Worm (Caenorhabditis elegans) whole organism, L2 larva: ENCODE measurements around the gene flwr-1.
"Not testable (repeated sequence)": the region's sequence is repeated elsewhere in the genome, so short reads cannot be mapped to it uniquely, and the experiment has no call there.

Source experiments
- C34F6.9 ChIP-seq: fragments of 150-350 bp; optimal IDR thresholded peaks from 2 replicates; lab custom pipeline; 2014; ENCODE audit warnings: missing biosample characterization, missing genetic modification characterization
- F13H6.1 ChIP-seq: sonication (generic microtip); optimal IDR thresholded peaks from 2 replicates; lab custom pipeline; 2016; ENCODE audit warnings: missing genetic modification characterization, missing compliant biosample characterization
- R02D3.7 ChIP-seq: fragments of 150-350 bp; optimal IDR thresholded peaks from 2 replicates; lab custom pipeline; 2014; ENCODE audit warnings: missing biosample characterization, missing genetic modification characterization
- Y55F3AM.14 ChIP-seq: fragments of 200-800 bp; sonication (Bioruptor generic); optimal IDR thresholded peaks from 2 replicates; lab custom pipeline; 2018; ENCODE audit warnings: mild to moderate bottlenecking, missing genetic modification characterization, missing compliant biosample characterization
- ZK546.5 ChIP-seq: sonication (generic microtip); optimal IDR thresholded peaks from 2 replicates; lab custom pipeline; 2017; ENCODE audit warnings: missing biosample characterization, missing genetic modification characterization
- alr-1 ChIP-seq: fragments of 150-350 bp; optimal IDR thresholded peaks from 2 replicates; lab custom pipeline; 2014; ENCODE audit warnings: missing biosample characterization, missing genetic modification characterization
- ama-1 ChIP-seq: fragments of 150-350 bp; optimal IDR thresholded peaks from 2 replicates; lab custom pipeline; 2018; ENCODE audit warnings: inconsistent platforms
- ceh-16 ChIP-seq: fragments of 150-350 bp; optimal IDR thresholded peaks from 2 replicates; lab custom pipeline; 2014; ENCODE audit warnings: missing biosample characterization, missing genetic modification characterization
- ceh-82 ChIP-seq: fragments of 150-350 bp; optimal IDR thresholded peaks from 2 replicates; lab custom pipeline; 2014; ENCODE audit warnings: missing biosample characterization, missing genetic modification characterization
- dmd-4 ChIP-seq: sonication (generic microtip); optimal IDR thresholded peaks from 2 replicates; lab custom pipeline; 2017; ENCODE audit warnings: missing biosample characterization, missing genetic modification characterization
- egl-27 ChIP-seq: sonication (generic microtip); optimal IDR thresholded peaks from 3 replicates; lab custom pipeline; 2017; ENCODE audit warnings: missing biosample characterization, missing genetic modification reagents, missing genetic modification characterization
- elt-3 ChIP-seq: sonication (generic microtip); optimal IDR thresholded peaks from 2 replicates; lab custom pipeline; 2017; ENCODE audit warnings: missing biosample characterization, missing genetic modification characterization
- fos-1 ChIP-seq: fragments of 150-350 bp; optimal IDR thresholded peaks from 2 replicates; lab custom pipeline; 2014; ENCODE audit warnings: missing biosample characterization, missing genetic modification characterization
- gmeb-1 ChIP-seq: fragments of 150-350 bp; optimal IDR thresholded peaks from 2 replicates; lab custom pipeline; 2014; ENCODE audit warnings: missing biosample characterization, missing genetic modification characterization
- lin-11 ChIP-seq: fragments of 150-350 bp; sonication (generic microtip); optimal IDR thresholded peaks from 2 replicates; lab custom pipeline; 2014; ENCODE audit warnings: missing biosample characterization, missing genetic modification characterization, inconsistent platforms, mixed read lengths
- lin-39 ChIP-seq: fragments of 150-350 bp; optimal IDR thresholded peaks from 2 replicates; lab custom pipeline; 2014; ENCODE audit warnings: missing biosample characterization, missing genetic modification reagents, missing genetic modification characterization
- lsy-2 ChIP-seq, 2 experiments: fragments of 150-350 bp in 1 of 2; sonication (generic microtip) in 1 of 2; optimal IDR thresholded peaks; 2 replicates each; lab custom pipeline; 2014 to 2017; ENCODE audit warnings: missing biosample characterization in 2 of 2, missing genetic modification characterization in 2 of 2
- mab-5 ChIP-seq: fragments of 150-350 bp; optimal IDR thresholded peaks from 2 replicates; lab custom pipeline; 2014; ENCODE audit warnings: missing biosample characterization, missing genetic modification characterization
- mbf-1 ChIP-seq: sonication (generic microtip); optimal IDR thresholded peaks from 2 replicates; lab custom pipeline; 2017; ENCODE audit warnings: missing biosample characterization, missing genetic modification characterization
- mdl-1 ChIP-seq, 2 experiments: fragments of 150-350 bp in 1 of 2; sonication (generic microtip) in 1 of 2; optimal IDR thresholded peaks; 2 replicates each; lab custom pipeline; 2017; ENCODE audit warnings: missing biosample characterization in 2 of 2, missing genetic modification characterization in 2 of 2
- nhr-10 ChIP-seq: sonication (generic microtip); optimal IDR thresholded peaks from 2 replicates; lab custom pipeline; 2017; ENCODE audit warnings: missing biosample characterization, missing genetic modification characterization
- nhr-11 ChIP-seq: fragments of 150-350 bp; optimal IDR thresholded peaks from 2 replicates; lab custom pipeline; 2014; ENCODE audit warnings: missing biosample characterization, missing genetic modification characterization
- nhr-12 ChIP-seq: fragments of 150-350 bp; optimal IDR thresholded peaks from 2 replicates; lab custom pipeline; 2014; ENCODE audit warnings: missing biosample characterization, missing genetic modification characterization
- nhr-129 ChIP-seq: fragments of 150-350 bp; optimal IDR thresholded peaks from 2 replicates; lab custom pipeline; 2014; ENCODE audit warnings: missing biosample characterization, missing genetic modification characterization
- nhr-21 ChIP-seq: fragments of 150-350 bp; optimal IDR thresholded peaks from 2 replicates; lab custom pipeline; 2014; ENCODE audit warnings: missing biosample characterization, missing genetic modification characterization
- nhr-23 ChIP-seq: fragments of 150-350 bp; optimal IDR thresholded peaks from 2 replicates; lab custom pipeline; 2014; ENCODE audit warnings: missing biosample characterization, missing genetic modification reagents, missing genetic modification characterization
- nhr-237 ChIP-seq: fragments of 150-350 bp; optimal IDR thresholded peaks from 2 replicates; lab custom pipeline; 2014; ENCODE audit warnings: missing biosample characterization, missing genetic modification characterization
- nhr-25 ChIP-seq: fragments of 150-350 bp; sonication (generic microtip); optimal IDR thresholded peaks from 3 replicates; lab custom pipeline; 2014; ENCODE audit warnings: missing biosample characterization, missing genetic modification characterization
- nhr-6 ChIP-seq: fragments of 150-350 bp; optimal IDR thresholded peaks from 2 replicates; lab custom pipeline; 2014; ENCODE audit warnings: missing biosample characterization, missing genetic modification characterization
- nhr-77 ChIP-seq: fragments of 150-350 bp; optimal IDR thresholded peaks from 2 replicates; lab custom pipeline; 2014; ENCODE audit warnings: missing biosample characterization, missing genetic modification characterization
- sem-4 ChIP-seq: fragments of 150-350 bp; optimal IDR thresholded peaks from 2 replicates; lab custom pipeline; 2014; ENCODE audit warnings: missing biosample characterization, missing genetic modification reagents, missing genetic modification characterization
- skn-1 ChIP-seq: sonication (generic microtip); optimal IDR thresholded peaks from 2 replicates; lab custom pipeline; 2017; ENCODE audit warnings: missing biosample characterization, missing genetic modification characterization
- sma-3 ChIP-seq: sonication (generic microtip); optimal IDR thresholded peaks from 2 replicates; lab custom pipeline; 2016; ENCODE audit warnings: missing genetic modification reagents, missing genetic modification characterization, missing compliant biosample characterization
- snpc-4 ChIP-seq: fragments of 150-350 bp; optimal IDR thresholded peaks from 2 replicates; lab custom pipeline; 2014; ENCODE audit warnings: missing biosample characterization, missing genetic modification characterization
- unc-62 ChIP-seq: fragments of 150-350 bp; optimal IDR thresholded peaks from 2 replicates; lab custom pipeline; 2014; ENCODE audit warnings: missing biosample characterization, missing genetic modification reagents, missing genetic modification characterization
- zag-1 ChIP-seq: fragments of 150-350 bp; optimal IDR thresholded peaks from 2 replicates; lab custom pipeline; 2014; ENCODE audit warnings: missing biosample characterization, missing genetic modification characterization
- ztf-1 ChIP-seq: fragments of 200-800 bp; sonication (Bioruptor generic); conservative IDR thresholded peaks from 2 replicates; pipeline ENCODE4 v1.3.6; 2022; ENCODE audit warnings: missing genetic modification characterization, missing compliant biosample characterization
- ztf-11 ChIP-seq: sonication (generic microtip); optimal IDR thresholded peaks from 2 replicates; lab custom pipeline; 2017; ENCODE audit warnings: missing biosample characterization, missing genetic modification characterization
- ztf-4 ChIP-seq: fragments of 150-350 bp; optimal IDR thresholded peaks from 2 replicates; lab custom pipeline; 2014; ENCODE audit warnings: missing biosample characterization, missing genetic modification characterization

Gene flwr-1

DNA sequence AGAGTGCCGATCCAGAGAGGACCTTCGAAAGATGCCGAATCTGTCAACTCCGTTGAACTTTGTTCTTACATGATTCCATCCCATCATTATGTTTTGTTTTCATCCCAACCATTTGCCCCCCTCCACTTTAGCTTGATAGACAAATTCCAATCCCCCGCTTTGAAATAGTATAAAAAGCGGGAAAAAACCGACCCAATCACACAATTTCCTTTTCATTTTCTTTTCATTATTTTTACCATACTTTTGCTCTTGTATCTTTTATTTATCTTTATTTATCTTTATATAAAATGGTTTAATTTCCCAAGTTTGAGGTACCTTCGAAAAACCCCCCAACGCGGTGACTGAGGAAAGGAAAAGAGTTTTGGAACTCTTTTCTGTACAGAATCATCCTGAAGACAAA lies 3.6 kb downstream of the flwr-1 start, which contains the start of gene F20D1.22:
Gene F20D1.22 (plus strand): TSS at position 301 of the 400 bp plus-strand sequence.
- TF ChIP-seq nhr-11 (tag; lab: Kevin White, UChicago); alr-1; nhr-129 (tag; lab: Kevin White, UChicago): not testable (repeated sequence)

DNA sequence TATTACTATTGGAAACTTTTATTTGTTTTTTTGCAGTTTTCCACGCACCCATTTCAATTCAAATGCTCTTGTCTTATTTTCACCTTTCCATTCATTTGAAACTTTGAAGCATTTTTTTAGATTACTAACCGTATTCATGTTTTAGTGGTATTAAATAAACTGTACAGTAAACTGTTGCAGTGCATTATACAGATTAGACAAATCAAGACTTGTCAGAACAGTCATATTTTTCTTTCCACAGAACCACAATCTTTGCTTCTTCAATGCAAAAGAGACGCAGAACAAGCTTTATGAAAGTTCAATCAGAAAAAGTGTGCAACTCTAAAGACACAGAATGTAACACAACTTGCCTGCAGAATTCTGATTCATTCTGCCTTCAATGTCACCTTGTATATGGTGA lies 4.3 kb downstream of the flwr-1 start, which contains the start of gene F45B8.5:
Gene F45B8.5 (plus strand): TSS at position 301 of the 400 bp plus-strand sequence.
- TF ChIP-seq lin-11 (no peak), sma-3 (GFP tag; lab: Kevin White, UChicago) (no peak), C34F6.9 (no peak), elt-3 (no peak), nhr-10 (no peak), nhr-25 (no peak), nhr-11 (tag; lab: Kevin White, UChicago) (no peak), ama-1 (lab: Kevin White, UChicago) (no peak), egl-27 (tag; lab: Kevin White, UChicago) (no peak), zag-1 (tag; lab: Kevin White, UChicago) (no peak), sem-4 (tag; lab: Kevin White, UChicago) (no peak), lin-39 (tag; lab: Kevin White, UChicago) (no peak), ztf-11 (tag; lab: Kevin White, UChicago) (no peak), dmd-4 (tag; lab: Kevin White, UChicago) (no peak), skn-1 (tag; lab: Kevin White, UChicago) (no peak), nhr-237 (no peak), nhr-23 (tag; lab: Kevin White, UChicago) (no peak)

DNA sequence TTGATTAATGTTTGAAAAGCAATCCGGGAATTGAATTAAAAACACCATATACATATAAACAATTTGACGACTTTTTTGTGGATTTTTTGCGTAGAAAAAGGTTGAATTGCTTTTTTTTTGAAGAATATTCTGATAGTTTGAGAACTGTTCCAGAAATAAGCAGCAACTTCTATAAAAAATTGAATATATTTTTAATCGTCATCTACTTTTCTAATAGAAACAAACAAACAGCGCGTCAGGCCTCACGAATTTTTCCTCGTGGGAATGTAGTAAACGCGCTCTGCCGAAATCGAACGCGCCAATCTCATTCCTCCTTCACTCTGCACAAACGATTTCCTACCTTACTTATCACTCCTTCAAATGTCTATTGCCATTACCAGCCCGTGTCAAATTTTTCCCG lies 5.8 kb downstream of the flwr-1 start, which contains the start of gene rgs-11:
Gene rgs-11 (plus strand): TSS at position 301 of the 400 bp plus-strand sequence.
- TF ChIP-seq fos-1 (tag; lab: Kevin White, UChicago) (no peak), lin-11 (no peak), mab-5 (tag; lab: Kevin White, UChicago) (no peak), nhr-21 (no peak)

- TF ChIP-seq ztf-1 (GFP tag; lab: Robert Waterston, UW) (no peak), lin-11 (no peak), ZK546.5 (tag; lab: Kevin White, UChicago) (no peak), F13H6.1 (no peak), C34F6.9 (no peak), mbf-1 (no peak), gmeb-1 (tag; lab: Kevin White, UChicago) (no peak), unc-62 (GFP tag; lab: Kevin White, UChicago) (no peak), nhr-237 (no peak)
Observed at ce11 chrX:14962456-14962855, 7.6 kb downstream of the flwr-1 start, which contains the start of gene rgs-10. rgs-10 (plus strand) TSS chrX:14962756.

DNA sequence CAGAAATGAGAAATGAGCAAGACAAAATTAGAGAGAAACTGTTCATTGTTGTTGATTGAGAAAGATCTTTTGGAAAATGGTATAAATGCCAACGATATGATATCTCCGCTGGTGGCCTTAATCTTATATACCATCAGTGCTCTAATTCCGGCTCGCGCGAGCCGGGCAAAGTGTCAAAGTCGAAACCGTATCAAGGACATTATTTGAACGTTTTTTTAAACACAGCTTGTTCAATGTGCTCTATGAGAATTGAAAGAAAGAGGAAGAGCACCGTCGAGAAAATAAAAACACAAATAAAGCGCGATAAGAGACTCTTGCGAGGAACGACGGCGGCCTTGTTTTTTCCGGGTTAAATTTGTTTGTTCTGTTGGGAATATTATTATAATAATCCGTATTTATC lies 8.6 kb downstream of the flwr-1 start, which contains the start of gene idpp-3:
Gene idpp-3 (minus strand): TSS at position 101 of the 400 bp plus-strand sequence.
- TF ChIP-seq F13H6.1 (no peak), zag-1 (tag; lab: Kevin White, UChicago) (no peak), mdl-1 (tag; optimal IDR thresholded peaks at IDR 0.05; lab: Kevin White, UChicago) (no peak), elt-3 (no peak)
- TF ChIP-seq, all 48 proteins: peak for 0

ce11 chrX:14960841-14961240 lies 9.2 kb downstream of the flwr-1 start:
- TF ChIP-seq zag-1 (tag; lab: Kevin White, UChicago) (no peak), ceh-82 (tag; lab: Kevin White, UChicago) (no peak), snpc-4 (no peak), Y55F3AM.14 (GFP tag; lab: Kevin White, UChicago) (no peak), nhr-12 (tag; lab: Kevin White, UChicago) (no peak), ZK546.5 (tag; lab: Kevin White, UChicago) (no peak), nhr-6 (tag; lab: Kevin White, UChicago) (no peak), ama-1 (lab: Kevin White, UChicago) (no peak), nhr-237 (no peak), mbf-1 (no peak), nhr-10 (no peak), alr-1 (no peak), R02D3.7 (tag; lab: Kevin White, UChicago) (no peak), sem-4 (tag; lab: Kevin White, UChicago) (no peak), ceh-16 (tag; lab: Kevin White, UChicago) (no peak), nhr-129 (tag; lab: Kevin White, UChicago) (no peak), nhr-77 (no peak), unc-62 (GFP tag; lab: Kevin White, UChicago) (no peak), ztf-4 (tag; lab: Kevin White, UChicago) (no peak), lsy-2 (tag; optimal IDR thresholded peaks at IDR 0.05; lab: Kevin White, UChicago) (no peak)
